Worm (Caenorhabditis elegans): ENCODE data around the gene F35F10.13.

DNA sequence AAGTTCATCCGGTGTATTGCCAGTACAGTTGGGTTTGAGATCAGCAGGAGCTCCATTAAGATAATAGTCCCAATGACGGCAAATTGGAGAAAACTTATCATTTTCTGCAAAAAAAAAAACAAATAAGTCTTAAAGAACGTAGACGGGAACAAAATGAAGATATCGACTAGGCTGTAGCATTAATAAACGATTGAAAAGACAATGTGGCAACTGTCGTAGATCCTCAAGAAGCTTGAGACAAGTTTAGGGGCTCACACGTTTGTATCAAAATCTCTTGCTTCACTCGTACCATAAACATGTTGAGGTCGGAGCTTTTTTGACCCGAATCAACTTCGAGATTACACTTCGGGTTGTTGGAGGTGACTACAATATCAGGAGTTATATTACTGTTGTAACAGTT lies 1.1 kb upstream of the F35F10.13 start, which contains the start of gene F35F10.14:
- TF ChIP-seq ahr-1 (tag; optimal IDR thresholded peaks at IDR 0.05): no peak
- TF ChIP-seq sox-2 (GFP tag; IDR thresholded peaks at IDR 0.05): no peak
